Fruit fly (Drosophila melanogaster): ENCODE results near the gene Tfb4.

DNA sequence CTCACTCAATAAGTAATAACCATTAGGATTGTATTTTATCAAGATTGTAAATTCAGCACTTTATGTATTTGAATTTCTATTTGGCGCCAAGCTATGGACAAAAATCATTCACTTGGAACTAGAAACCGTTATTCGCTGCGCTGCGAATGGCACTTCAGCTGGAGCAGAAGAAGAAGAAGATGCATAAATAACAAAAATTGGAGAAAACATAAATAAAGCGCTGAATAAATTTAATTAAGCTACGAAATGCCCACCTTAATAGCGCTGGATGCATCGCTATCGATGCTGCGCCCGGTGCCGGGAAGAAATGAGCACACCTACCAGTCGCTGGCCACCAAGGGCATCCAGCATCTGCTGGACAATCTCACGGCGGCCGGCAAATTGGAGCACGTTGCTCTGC lies 13.8 kb upstream of the Tfb4 start, which contains the start of gene IntS14:
- TF ChIP-seq CG14711 (tag; optimal IDR thresholded peaks at IDR 0.05) (no peak), CG7045 (GFP tag; optimal IDR thresholded peaks at IDR 0.05) (no peak), ovo (GFP tag; optimal IDR thresholded peaks at IDR 0.05) (peak; percentile 92), pad (GFP tag; optimal IDR thresholded peaks at IDR 0.05) (no peak), bab1 (GFP tag; optimal IDR thresholded peaks at IDR 0.05) (peak; percentile 13), Crg-1 (GFP tag; optimal IDR thresholded peaks at IDR 0.05) (no peak), kay (GFP tag; ENCODE audit: borderline replicate concordance) (no peak), cic (GFP tag; optimal IDR thresholded peaks at IDR 0.05) (no peak), Hr96 (GFP tag; optimal IDR thresholded peaks at IDR 0.05) (no peak), CG12768 (GFP tag; optimal IDR thresholded peaks at IDR 0.05) (no peak), toe (GFP tag; optimal IDR thresholded peaks at IDR 0.05) (no peak), cnc (optimal IDR thresholded peaks at IDR 0.05) (no peak), CG7101 (tag; optimal IDR thresholded peaks at IDR 0.05) (no peak), tj (GFP tag; optimal IDR thresholded peaks at IDR 0.05) (peak; percentile 88)
